Worm (Caenorhabditis elegans) whole organism, late embryonic: ENCODE measurements around the gene rpn-11.

Source experiments
- ama-1 ChIP-seq: fragments of 150-350 bp; optimal IDR thresholded peaks from 2 replicates; lab custom pipeline; 2014
- dve-1 ChIP-seq: sonication (generic microtip); optimal IDR thresholded peaks from 2 replicates; lab custom pipeline; 2017; ENCODE audit warnings: antibody characterized with exemption, mild to moderate bottlenecking, missing genetic modification characterization, missing compliant biosample characterization
- elt-2 ChIP-seq: sonication (generic microtip); optimal IDR thresholded peaks from 2 replicates; lab custom pipeline; 2016; ENCODE audit warnings: missing genetic modification reagents, missing genetic modification characterization, missing compliant biosample characterization
- lim-6 ChIP-seq: sonication (generic microtip); optimal IDR thresholded peaks from 2 replicates; lab custom pipeline; 2016; ENCODE audit warnings: missing genetic modification characterization, missing compliant biosample characterization
- nfya-1 ChIP-seq: sonication (generic microtip); optimal IDR thresholded peaks from 2 replicates; lab custom pipeline; 2017; ENCODE audit warnings: missing genetic modification characterization, mild to moderate bottlenecking, missing compliant biosample characterization, antibody characterized with exemption, moderate library complexity
- nhr-11 ChIP-seq: fragments of 150-350 bp; optimal IDR thresholded peaks from 2 replicates; lab custom pipeline; 2014; ENCODE audit warnings: missing biosample characterization, missing genetic modification characterization
- pha-4 ChIP-seq: fragments of 150-350 bp; optimal IDR thresholded peaks from 2 replicates; lab custom pipeline; 2018; ENCODE audit warnings: missing biosample characterization, missing genetic modification reagents, missing genetic modification characterization
- unc-55 ChIP-seq: sonication (generic microtip); optimal IDR thresholded peaks from 2 replicates; lab custom pipeline; 2017; ENCODE audit warnings: missing biosample characterization, missing genetic modification reagents, missing genetic modification characterization

ce11 chrII:4081891-4082290, 37.5 kb upstream of the rpn-11 start:
- TF ChIP-seq elt-2 (no peak), pha-4 (tag; lab: Kevin White, UChicago) (no peak), unc-55 (no peak), ama-1 (no peak), nhr-11 (tag; lab: Kevin White, UChicago) (no peak), lim-6 (no peak), nfya-1 (tag; lab: Kevin White, UChicago) (no peak), dve-1 (peak; percentile 65)
